Worm (Caenorhabditis elegans): ENCODE results near the gene W10G11.1.

W10G11.1 gene

DNA sequence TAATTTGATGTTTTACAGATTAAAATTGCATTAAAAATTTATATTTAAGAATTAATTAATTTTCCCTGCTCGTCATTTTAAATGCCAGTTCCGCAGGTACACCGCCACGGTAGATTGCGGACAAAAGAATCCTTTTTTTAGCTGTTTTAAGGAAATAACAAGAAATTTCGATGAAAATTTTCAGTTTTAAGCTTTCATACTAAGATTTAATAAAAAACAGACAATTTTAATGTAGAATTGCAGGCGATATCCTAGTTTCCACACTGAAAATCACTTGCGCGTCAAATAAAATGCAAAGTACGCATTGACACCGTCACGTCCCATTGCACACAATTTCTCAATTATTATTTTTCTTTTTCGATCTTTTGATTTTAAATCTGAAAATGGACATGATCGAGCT lies 7.0 kb downstream of the W10G11.1 start, which contains the start of gene dnc-3:
Gene dnc-3 (plus strand): TSS at position 272 of the 400 bp plus-strand sequence.
- TF ChIP-seq elt-2 (tag; optimal IDR thresholded peaks at IDR 0.05), result peak; percentile 32
- no peak for TF ChIP-seq dve-1 (tag; optimal IDR thresholded peaks at IDR 0.05)
- TF ChIP-seq hlh-30 (tag; optimal IDR thresholded peaks at IDR 0.05; ENCODE audit: insufficient read depth), result no peak
- no peak for TF ChIP-seq ahr-1 (tag; optimal IDR thresholded peaks at IDR 0.05)
- no peak for TF ChIP-seq pag-3 (tag; optimal IDR thresholded peaks at IDR 0.05; ENCODE audit: borderline replicate concordance)
- TF ChIP-seq fkh-10 (GFP tag; optimal IDR thresholded peaks at IDR 0.05), result no peak
- no peak for TF ChIP-seq ceh-24 (tag; optimal IDR thresholded peaks at IDR 0.05)
- peak; percentile 61 for TF ChIP-seq ceh-14 (tag; optimal IDR thresholded peaks at IDR 0.05)
- peak; percentile 42 for TF ChIP-seq ttx-3 (tag; optimal IDR thresholded peaks at IDR 0.05)
- no peak for TF ChIP-seq ama-1 (optimal IDR thresholded peaks at IDR 0.05)
- TF ChIP-seq syd-9 (tag; optimal IDR thresholded peaks at IDR 0.05), result no peak
- no peak for TF ChIP-seq eyg-1 (tag; optimal IDR thresholded peaks at IDR 0.05)
- TF ChIP-seq che-1 (tag; optimal IDR thresholded peaks at IDR 0.05), result no peak
- peak; percentile 60 for TF ChIP-seq unc-42 (tag; optimal IDR thresholded peaks at IDR 0.05)
- no peak for TF ChIP-seq ceh-9 (tag; optimal IDR thresholded peaks at IDR 0.05)
- TF ChIP-seq pqm-1 (tag; optimal IDR thresholded peaks at IDR 0.05), result no peak
- TF ChIP-seq ceh-2 (tag; optimal IDR thresholded peaks at IDR 0.05), result peak; percentile 4
- no peak for TF ChIP-seq C38D4.7 (GFP tag; optimal IDR thresholded peaks at IDR 0.05)
- no peak for TF ChIP-seq sox-4 (tag; optimal IDR thresholded peaks at IDR 0.05)
- TF ChIP-seq lin-11 (tag; optimal IDR thresholded peaks at IDR 0.05), result no peak
- no peak for TF ChIP-seq sdc-2 (tag; optimal IDR thresholded peaks at IDR 0.05)
- TF ChIP-seq ceh-19 (GFP tag; optimal IDR thresholded peaks at IDR 0.05), result no peak
- TF ChIP-seq npax-4 (tag; optimal IDR thresholded peaks at IDR 0.05), result no peak
- TF ChIP-seq pha-4 (tag; optimal IDR thresholded peaks at IDR 0.05), result no peak
- TF ChIP-seq madf-2 (tag; optimal IDR thresholded peaks at IDR 0.05), result no peak
- no peak for TF ChIP-seq ceh-18 (tag; optimal IDR thresholded peaks at IDR 0.05)
- TF ChIP-seq fax-1 (tag; optimal IDR thresholded peaks at IDR 0.05), result no peak

ce11 chrII:3550352-3550751 lies 10.1 kb downstream of the W10G11.1 start, which contains the start of gene W10G11.19:
Gene W10G11.19, plus strand, starts transcription at chrII:3550652.
- TF ChIP-seq nfya-1 (tag; optimal IDR thresholded peaks at IDR 0.05) (no peak), nhr-232 (tag; optimal IDR thresholded peaks at IDR 0.05) (no peak), ref-2 (tag; optimal IDR thresholded peaks at IDR 0.05) (no peak), hlh-13 (GFP tag; optimal IDR thresholded peaks at IDR 0.05) (no peak), ceh-22 (tag; optimal IDR thresholded peaks at IDR 0.05) (no peak), hlh-15 (tag; optimal IDR thresholded peaks at IDR 0.05) (no peak), ets-4 (tag; optimal IDR thresholded peaks at IDR 0.05) (no peak), C08G9.2 (tag; optimal IDR thresholded peaks at IDR 0.05) (no peak), Y22D7AL.16 (tag; optimal IDR thresholded peaks at IDR 0.05) (no peak), pat-9 (tag; optimal IDR thresholded peaks at IDR 0.05) (no peak), fax-1 (tag; optimal IDR thresholded peaks at IDR 0.05) (no peak), lim-6 (tag; optimal IDR thresholded peaks at IDR 0.05) (no peak), unc-86 (tag; optimal IDR thresholded peaks at IDR 0.05) (no peak)

DNA sequence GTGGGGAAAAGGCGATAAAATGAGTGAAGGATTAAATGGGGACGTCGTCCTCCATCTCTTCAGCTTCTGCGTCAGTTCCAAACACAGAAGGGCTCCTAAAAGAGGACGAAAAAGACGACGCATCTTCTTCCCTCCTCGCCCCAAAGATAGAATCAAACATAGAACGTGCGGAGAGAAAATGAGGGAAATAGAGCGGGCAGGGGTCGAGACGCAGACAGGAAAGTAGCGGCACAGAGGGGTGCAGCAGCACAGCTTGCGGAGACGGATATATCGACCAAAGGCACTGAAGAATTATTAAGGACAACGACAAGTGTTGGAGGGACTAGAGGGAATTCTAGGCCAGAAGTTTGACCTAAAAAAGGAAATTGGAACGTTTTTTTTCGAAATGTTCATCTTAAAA lies 13.2 kb downstream of the W10G11.1 start:
- TF ChIP-seq pax-1 (tag; optimal IDR thresholded peaks at IDR 0.05) (no peak), ceh-9 (tag; optimal IDR thresholded peaks at IDR 0.05) (no peak), ceh-18 (tag; optimal IDR thresholded peaks at IDR 0.05) (peak; percentile 37), ceh-34 (tag; optimal IDR thresholded peaks at IDR 0.05) (peak; percentile 53), ceh-45 (GFP tag; IDR thresholded peaks at IDR 0.05) (no peak), zip-5 (tag; optimal IDR thresholded peaks at IDR 0.05) (no peak), ceh-48 (tag; optimal IDR thresholded peaks at IDR 0.05) (peak; percentile 39), fax-1 (tag; optimal IDR thresholded peaks at IDR 0.05) (no peak), ceh-31 (tag; optimal IDR thresholded peaks at IDR 0.05) (peak; percentile 82), dve-1 (tag; optimal IDR thresholded peaks at IDR 0.05) (no peak), rnt-1 (tag; optimal IDR thresholded peaks at IDR 0.05) (peak; percentile 20), nhr-232 (tag; optimal IDR thresholded peaks at IDR 0.05) (no peak), F13H6.1 (tag; optimal IDR thresholded peaks at IDR 0.05) (no peak), tbx-2 (tag; optimal IDR thresholded peaks at IDR 0.05) (peak; percentile 48), mec-3 (tag; optimal IDR thresholded peaks at IDR 0.05; ENCODE audit: borderline replicate concordance) (peak; percentile 52), syd-9 (tag; optimal IDR thresholded peaks at IDR 0.05) (peak; percentile 47), unc-55 (GFP tag; optimal IDR thresholded peaks at IDR 0.05) (no peak), C08G9.2 (tag; optimal IDR thresholded peaks at IDR 0.05) (peak; percentile 51), nfya-1 (tag; optimal IDR thresholded peaks at IDR 0.05) (peak; percentile 37), unc-42 (tag; optimal IDR thresholded peaks at IDR 0.05) (peak; percentile 81)
